Fruit fly (Drosophila melanogaster): ENCODE results near the gene Ack.

The Ack gene

dm6 chr3L:4133724-4134678 is 26.0 kb downstream of the Ack start, which contains the start of gene ens (continued):
- TF ChIP-seq Hey (tag; optimal IDR thresholded peaks at IDR 0.05) (no peak), CG2202 (tag; optimal IDR thresholded peaks at IDR 0.05) (no peak), CG11504 (tag; optimal IDR thresholded peaks at IDR 0.05) (no peak), MESR4 (GFP tag; optimal IDR thresholded peaks at IDR 0.05) (peak; percentile 94), ac (GFP tag; optimal IDR thresholded peaks at IDR 0.05) (peak; percentile 9), zfh2 (GFP tag; optimal IDR thresholded peaks at IDR 0.05) (no peak), Sox100B (GFP tag; optimal IDR thresholded peaks at IDR 0.05) (no peak), CG17186 (GFP tag; optimal IDR thresholded peaks at IDR 0.05) (peak; percentile 39), chm (GFP tag; IDR thresholded peaks at IDR 0.05) (peak; percentile 10; the same call in 1 of the 2 replicates), Fer1 (GFP tag; optimal IDR thresholded peaks at IDR 0.05) (peak; percentile 27), CG15514 (GFP tag; optimal IDR thresholded peaks at IDR 0.05) (peak; percentile 44), Gug (GFP tag; IDR thresholded peaks at IDR 0.05) (no peak), CG1529 (GFP tag; optimal IDR thresholded peaks at IDR 0.05) (no peak), dimm (GFP tag; IDR thresholded peaks at IDR 0.05) (no peak), mirr (GFP tag; optimal IDR thresholded peaks at IDR 0.05) (no peak), Bgb (GFP tag; IDR thresholded peaks at IDR 0.05; ENCODE audit: partially characterized antibody) (peak; percentile 51), CG17568 (GFP tag; optimal IDR thresholded peaks at IDR 0.05) (no peak), CG8359 (GFP tag; optimal IDR thresholded peaks at IDR 0.05; ENCODE audit: borderline replicate concordance) (peak; percentile 20), gfzf (GFP tag; optimal IDR thresholded peaks at IDR 0.05) (peak; percentile 91), MBD-R2 (GFP tag; IDR thresholded peaks at IDR 0.05) (peak; percentile 47), en (GFP tag; optimal IDR thresholded peaks at IDR 0.05) (no peak), gsb-n (tag; optimal IDR thresholded peaks at IDR 0.05) (no peak), unc-4 (GFP tag; IDR thresholded peaks at IDR 0.05; ENCODE audit: partially characterized antibody) (0 out of 2 replicates have a peak, but pooled peaks have one; percentile 13), CG10321 (GFP tag; IDR thresholded peaks at IDR 0.05) (0 out of 2 replicates have a peak, but pooled peaks have one; percentile 21), dpn (GFP tag; optimal IDR thresholded peaks at IDR 0.05) (no peak), CG1024 (GFP tag; IDR thresholded peaks at IDR 0.05) (no peak), CG13424 (tag; optimal IDR thresholded peaks at IDR 0.05) (no peak), rib (GFP tag; IDR thresholded peaks at IDR 0.05) (no peak), nerfin-1 (tag; optimal IDR thresholded peaks at IDR 0.05) (no peak), ewg (GFP tag; optimal IDR thresholded peaks at IDR 0.05) (peak; percentile 15), CG3838 (GFP tag; optimal IDR thresholded peaks at IDR 0.05) (no peak), sisA (GFP tag; IDR thresholded peaks at IDR 0.05) (no peak), cg (GFP tag; optimal IDR thresholded peaks at IDR 0.05) (peak; percentile 88), Dfd (GFP tag; optimal IDR thresholded peaks at IDR 0.05) (no peak), CG17912 (GFP tag; optimal IDR thresholded peaks at IDR 0.05) (peak; percentile 36), Ada2b (GFP tag; IDR thresholded peaks at IDR 0.05) (no peak), slp2 (GFP tag; optimal IDR thresholded peaks at IDR 0.05) (no peak), Trl (optimal IDR thresholded peaks at IDR 0.05) (peak; percentile 69 to 93), Trl (GFP tag; optimal IDR thresholded peaks at IDR 0.05) (no peak), CG7372 (GFP tag; IDR thresholded peaks at IDR 0.05) (no peak), br (optimal IDR thresholded peaks at IDR 0.05) (no peak), Myb (GFP tag; optimal IDR thresholded peaks at IDR 0.05) (peak; percentile 65), CG14441 (GFP tag; IDR thresholded peaks at IDR 0.05) (no peak), Ets97D (GFP tag; optimal IDR thresholded peaks at IDR 0.05) (peak; percentile 28), CG10543 (GFP tag; optimal IDR thresholded peaks at IDR 0.05) (peak; percentile 37), psq (GFP tag; optimal IDR thresholded peaks at IDR 0.05) (peak; percentile 71), Hr3 (GFP tag; optimal IDR thresholded peaks at IDR 0.05) (no peak), kay (GFP tag; optimal IDR thresholded peaks at IDR 0.05) (peak; percentile 37), CG6813 (GFP tag; optimal IDR thresholded peaks at IDR 0.05) (no peak)

Data from whole organism, embryonic.